Worm (Caenorhabditis elegans): ENCODE data around the gene pbs-6.

ce11 chrIII:8254938-8255337, 11.0 kb upstream of the pbs-6 start, which contains the start of gene F09G8.5:
- no peak for TF ChIP-seq ref-1 (GFP tag; conservative IDR thresholded peaks at IDR 0.05)
- no peak for TF ChIP-seq ztf-29 (GFP tag; IDR thresholded peaks at IDR 0.05)
- no peak for TF ChIP-seq T22C8.4 (GFP tag; IDR thresholded peaks at IDR 0.05)
- no peak for TF ChIP-seq cog-1 (tag; optimal IDR thresholded peaks at IDR 0.05)
- no peak for TF ChIP-seq ztf-23 (GFP tag; IDR thresholded peaks at IDR 0.05)
- TF ChIP-seq tab-1 (GFP tag; IDR thresholded peaks at IDR 0.05) = no peak
- TF ChIP-seq med-1 (GFP tag; optimal IDR thresholded peaks at IDR 0.05; ENCODE audit: insufficient read depth) = no peak
- no peak for TF ChIP-seq flt-1 (GFP tag; IDR thresholded peaks at IDR 0.05)

All from whole organism, midembryonic.